Worm (Caenorhabditis elegans) whole organism, midembryonic: ENCODE data around the gene C27H5.12.

Experiments used
- cog-1 ChIP-seq: sonication (generic microtip); optimal IDR thresholded peaks from 2 replicates; lab custom pipeline; 2016; ENCODE audit warnings: missing genetic modification characterization, missing compliant biosample characterization
- med-1 ChIP-seq: sonication (generic microtip); optimal IDR thresholded peaks from 2 replicates; lab custom pipeline; 2017; ENCODE audit warnings: missing genetic modification characterization, mild to moderate bottlenecking, missing compliant biosample characterization, antibody characterized with exemption, missing genetic modification reagents; ENCODE audit not compliant: insufficient read depth

ce11 chrII:7174843-7175242 is 13.4 kb upstream of the C27H5.12 start, which contains the start of gene glc-4:
- TF ChIP-seq cog-1 (no peak), med-1 (GFP tag; lab: Kevin White, UChicago) (no peak)
